Fruit fly (Drosophila melanogaster): Measurements from ENCODE around the gene CG5860.

Gene CG5860

DNA sequence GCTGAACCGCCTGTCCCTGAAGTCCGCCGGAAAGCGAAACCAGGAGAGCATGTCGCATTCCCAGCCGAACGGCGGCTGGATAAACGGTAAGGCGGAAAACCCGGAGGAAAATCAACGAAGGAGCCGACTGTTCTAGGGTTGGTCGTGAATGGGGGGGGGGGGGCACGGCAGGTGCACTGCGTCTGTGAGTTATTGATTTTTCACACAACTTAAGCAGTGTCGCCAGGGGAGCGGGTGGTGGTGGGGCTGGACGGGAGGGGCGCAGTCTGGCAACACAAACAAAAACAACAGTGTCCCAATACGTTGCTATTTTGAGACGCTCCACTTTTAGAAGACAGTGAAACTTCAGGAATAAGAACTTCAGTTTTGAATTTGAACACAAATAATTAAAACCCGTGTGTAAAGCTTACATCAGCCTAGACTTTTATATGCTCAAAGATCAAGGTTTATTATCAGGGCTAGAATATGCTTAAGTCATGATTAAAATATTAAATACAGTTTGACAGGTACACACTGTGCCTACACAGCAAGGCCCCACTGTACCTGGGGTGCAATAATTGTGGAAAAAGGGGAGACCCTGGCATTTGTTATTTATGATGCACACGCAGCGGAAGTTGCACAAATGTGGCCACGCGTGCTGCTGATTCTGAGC is 23.1 kb upstream of the CG5860 start (continued):
- TF ChIP-seq CG42726 (GFP tag; IDR thresholded peaks at IDR 0.05; ENCODE audit: partially characterized antibody): no peak
- TF ChIP-seq CG14441 (GFP tag; IDR thresholded peaks at IDR 0.05): peak; percentile 56
- TF ChIP-seq BEAF-32 (GFP tag; optimal IDR thresholded peaks at IDR 0.05): no peak
- TF ChIP-seq BtbVII (GFP tag; optimal IDR thresholded peaks at IDR 0.05): peak; percentile 42
- TF ChIP-seq CG6254 (GFP tag; optimal IDR thresholded peaks at IDR 0.05): peak; percentile 48
- TF ChIP-seq jing (GFP tag; optimal IDR thresholded peaks at IDR 0.05): peak; percentile 40
- peak; percentile 85 for TF ChIP-seq CG11504 (tag; optimal IDR thresholded peaks at IDR 0.05)
- TF ChIP-seq gce (GFP tag; IDR thresholded peaks at IDR 0.05): 0 out of 3 replicates have a peak, but pooled peaks have one; percentile 70
- no peak for TF ChIP-seq bigmax (GFP tag; optimal IDR thresholded peaks at IDR 0.05)
- no peak for TF ChIP-seq dm (GFP tag; optimal IDR thresholded peaks at IDR 0.05)
- TF ChIP-seq corto (GFP tag; optimal IDR thresholded peaks at IDR 0.05): no peak
- TF ChIP-seq Dip2 (GFP tag; IDR thresholded peaks at IDR 0.05): no peak
- no peak for TF ChIP-seq CG12942 (GFP tag; optimal IDR thresholded peaks at IDR 0.05)
- TF ChIP-seq cas (GFP tag; IDR thresholded peaks at IDR 0.05): no peak
- no peak for TF ChIP-seq fu2 (GFP tag; optimal IDR thresholded peaks at IDR 0.05)
- TF ChIP-seq CG6765 (GFP tag; optimal IDR thresholded peaks at IDR 0.05): no peak
- TF ChIP-seq sima (GFP tag; optimal IDR thresholded peaks at IDR 0.05): no peak
- peak; percentile 41 for TF ChIP-seq CG12155 (GFP tag; optimal IDR thresholded peaks at IDR 0.05)
- TF ChIP-seq CG9797 (GFP tag; optimal IDR thresholded peaks at IDR 0.05): no peak
- peak; percentile 43; the same call in 1 of the 2 replicates for TF ChIP-seq CG8765 (GFP tag; IDR thresholded peaks at IDR 0.05)
- TF ChIP-seq CG32532 (GFP tag; IDR thresholded peaks at IDR 0.05): peak; percentile 53
- TF ChIP-seq br (optimal IDR thresholded peaks at IDR 0.05): no peak
- TF ChIP-seq CG9727 (GFP tag; optimal IDR thresholded peaks at IDR 0.05): peak; percentile 57
- TF ChIP-seq lab (GFP tag; optimal IDR thresholded peaks at IDR 0.05): peak; percentile 75
- peak; percentile 43; the same call in 1 of the 2 replicates for TF ChIP-seq Rfx (GFP tag; IDR thresholded peaks at IDR 0.05)
- no peak for TF ChIP-seq Mes4 (GFP tag; optimal IDR thresholded peaks at IDR 0.05)
- TF ChIP-seq zfh1 (GFP tag; IDR thresholded peaks at IDR 0.05): peak; percentile 85
- TF ChIP-seq CG8478 (optimal IDR thresholded peaks at IDR 0.05): no peak
- TF ChIP-seq D19B (GFP tag; optimal IDR thresholded peaks at IDR 0.05): peak; percentile 10
- no peak for TF ChIP-seq CG10321 (GFP tag; IDR thresholded peaks at IDR 0.05)
- no peak for TF ChIP-seq Trl (optimal IDR thresholded peaks at IDR 0.05)
- peak; percentile 36 for TF ChIP-seq Trl (GFP tag; optimal IDR thresholded peaks at IDR 0.05)
- no peak for TF ChIP-seq CHES-1-like (GFP tag; optimal IDR thresholded peaks at IDR 0.05)
- TF ChIP-seq NfI (GFP tag; optimal IDR thresholded peaks at IDR 0.05): peak; percentile 57
- no peak for TF ChIP-seq NFAT (GFP tag; IDR thresholded peaks at IDR 0.05)
- TF ChIP-seq CG9215 (GFP tag; IDR thresholded peaks at IDR 0.05): no peak
- peak; percentile 20; the same call in 1 of the 2 replicates for TF ChIP-seq dan (GFP tag; IDR thresholded peaks at IDR 0.05)
- TF ChIP-seq salm (tag; optimal IDR thresholded peaks at IDR 0.05): peak; percentile 61
- TF ChIP-seq Hmx (GFP tag; optimal IDR thresholded peaks at IDR 0.05): no peak
- peak; percentile 12 for TF ChIP-seq Lhr (GFP tag; optimal IDR thresholded peaks at IDR 0.05)
- TF ChIP-seq B-H1 (GFP tag; IDR thresholded peaks at IDR 0.05): peak; percentile 74
- TF ChIP-seq ase (GFP tag; IDR thresholded peaks at IDR 0.05): 0 out of 3 replicates have a peak, but pooled peaks have one; percentile 45
- peak; percentile 74 for TF ChIP-seq nmo (GFP tag; optimal IDR thresholded peaks at IDR 0.05)
- TF ChIP-seq CG30403 (GFP tag; optimal IDR thresholded peaks at IDR 0.05): peak; percentile 65

Measured in whole organism, embryonic.